Worm (Caenorhabditis elegans): Measurements from ENCODE around the gene srh-208.

DNA sequence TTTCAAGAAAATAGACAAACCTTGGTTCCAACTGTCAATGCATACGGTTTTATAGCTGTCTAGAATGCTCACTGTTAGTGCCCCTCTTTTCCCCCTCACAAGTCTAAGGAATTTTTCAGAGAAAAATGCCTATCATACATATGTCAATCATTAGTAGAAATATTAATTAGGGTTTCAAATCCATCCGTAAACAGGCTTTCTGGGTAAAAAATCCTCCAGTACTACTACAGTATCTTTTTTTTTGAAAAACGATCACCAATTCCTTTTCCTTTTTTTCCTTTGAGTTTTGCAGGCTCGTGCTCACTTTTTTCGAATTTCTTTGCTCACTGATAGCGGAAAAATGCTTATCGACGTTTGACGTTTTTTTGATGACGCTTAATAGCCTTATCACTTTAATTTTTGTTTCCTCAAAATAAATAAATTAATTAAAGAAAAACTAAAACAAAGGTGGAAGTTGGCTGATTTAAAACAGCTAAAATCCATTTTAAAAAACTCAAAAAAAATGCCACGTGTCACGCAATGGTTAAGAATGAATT, 2.4 kb downstream of the srh-208 start, which contains the start of gene C43D7.7:
- no peak for TF ChIP-seq ama-1 (optimal IDR thresholded peaks at IDR 0.05)
- no peak for TF ChIP-seq tbx-37 (GFP tag; conservative IDR thresholded peaks at IDR 0.05)
- no peak for TF ChIP-seq hmg-4 (GFP tag; optimal IDR thresholded peaks at IDR 0.05)
- no peak for TF ChIP-seq ceh-36 (tag; optimal IDR thresholded peaks at IDR 0.05)
- no peak for TF ChIP-seq pes-1 (GFP tag; IDR thresholded peaks at IDR 0.05)
- TF ChIP-seq ceh-13 (GFP tag; optimal IDR thresholded peaks at IDR 0.05), result no peak
- TF ChIP-seq ets-7 (tag; optimal IDR thresholded peaks at IDR 0.05), result no peak
- TF ChIP-seq scrt-1 (GFP tag; IDR thresholded peaks at IDR 0.05), result no peak

Data from whole organism, early embryonic.